Worm (Caenorhabditis elegans) whole organism, young adult: ENCODE measurements around the gene ugt-6.

Source experiments
- dpff-1 ChIP-seq: sonication (generic microtip); optimal IDR thresholded peaks from 2 replicates; lab custom pipeline; 2017; ENCODE audit warnings: mild to moderate bottlenecking, missing genetic modification characterization, missing compliant biosample characterization
- dpl-1 ChIP-seq: fragments of 150-350 bp; optimal IDR thresholded peaks from 2 replicates; lab custom pipeline; 2014; ENCODE audit warnings: missing biosample characterization, missing genetic modification reagents, missing genetic modification characterization
- hsf-1 ChIP-seq: fragments of 200-800 bp; sonication (Bioruptor generic); IDR thresholded peaks from 2 replicates; pipeline ENCODE4 v1.3.6; 2022; ENCODE audit warnings: missing genetic modification reagents, missing genetic modification characterization, missing compliant biosample characterization
- nhr-179 ChIP-seq: sonication (generic microtip); optimal IDR thresholded peaks from 2 replicates; lab custom pipeline; 2016; ENCODE audit warnings: mild to moderate bottlenecking, missing genetic modification characterization, missing compliant biosample characterization

DNA sequence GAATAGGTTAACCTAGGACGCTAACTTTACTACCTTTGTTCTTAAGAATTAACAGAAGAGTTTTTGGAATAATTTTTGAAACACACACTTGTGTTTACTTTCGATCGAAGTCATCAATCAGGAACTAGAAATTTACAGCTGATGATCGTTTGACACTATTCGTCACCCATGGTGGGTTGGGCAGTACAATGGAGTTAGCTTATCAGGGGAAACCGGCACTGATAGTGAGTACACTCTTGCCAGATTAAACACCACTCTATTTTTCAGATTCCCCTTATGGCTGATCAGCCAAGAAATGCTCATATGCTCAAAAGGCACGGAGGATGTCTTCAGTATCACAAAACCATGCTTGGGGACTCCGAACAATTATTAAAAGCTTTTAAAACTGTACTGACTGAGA lies 24.0 kb upstream of the ugt-6 start:
- TF ChIP-seq hsf-1 (GFP tag; lab: Robert Waterston, UW) = no peak
- no peak for TF ChIP-seq dpl-1 (GFP tag; lab: Kevin White, UChicago)
- TF ChIP-seq dpff-1 (tag; lab: Kevin White, UChicago) = no peak
- TF ChIP-seq nhr-179 (tag; lab: Kevin White, UChicago) = no peak
